Worm (Caenorhabditis elegans): ENCODE results near the gene Y37A1A.2.

ce11 chrIV:13880370-13880769 lies 32.5 kb downstream of the Y37A1A.2 start:
- TF ChIP-seq klf-2 (GFP tag; conservative IDR thresholded peaks at IDR 0.05) (no peak), T22C8.4 (GFP tag; IDR thresholded peaks at IDR 0.05) (no peak), flt-1 (GFP tag; IDR thresholded peaks at IDR 0.05) (no peak), med-1 (GFP tag; optimal IDR thresholded peaks at IDR 0.05; ENCODE audit: insufficient read depth) (no peak), ref-1 (GFP tag; conservative IDR thresholded peaks at IDR 0.05) (no peak), cog-1 (tag; optimal IDR thresholded peaks at IDR 0.05) (no peak), ztf-23 (GFP tag; IDR thresholded peaks at IDR 0.05) (no peak)

Data from whole organism, midembryonic.